Worm (Caenorhabditis elegans): ENCODE results near the gene F54D5.9.

F54D5.9 gene

ce11 chrII:11578327-11578726 is 33.7 kb upstream of the F54D5.9 start, which contains the start of gene smc-6:
TSS of gene smc-6 (plus strand) at chrII:11578716.
- TF ChIP-seq mep-1 (tag; optimal IDR thresholded peaks at IDR 0.05) (peak; percentile 32), lin-13 (tag; optimal IDR thresholded peaks at IDR 0.05) (no peak)

- TF ChIP-seq nhr-76 (tag; optimal IDR thresholded peaks at IDR 0.05) (no peak), snpc-4 (tag; optimal IDR thresholded peaks at IDR 0.05) (no peak), lin-13 (tag; optimal IDR thresholded peaks at IDR 0.05) (no peak), pha-4 (tag; optimal IDR thresholded peaks at IDR 0.05) (no peak), lsy-2 (tag; optimal IDR thresholded peaks at IDR 0.05) (no peak), sptf-1 (tag; optimal IDR thresholded peaks at IDR 0.05) (no peak), elt-3 (tag; optimal IDR thresholded peaks at IDR 0.05) (no peak), hlh-1 (tag; optimal IDR thresholded peaks at IDR 0.05) (no peak), nhr-237 (tag; optimal IDR thresholded peaks at IDR 0.05) (no peak), M03D4.4 (tag; optimal IDR thresholded peaks at IDR 0.05) (no peak), lin-32 (GFP tag; optimal IDR thresholded peaks at IDR 0.05) (no peak), tbx-8 (GFP tag; optimal IDR thresholded peaks at IDR 0.05) (no peak), nhr-28 (tag; optimal IDR thresholded peaks at IDR 0.05) (no peak), sem-2 (GFP tag; optimal IDR thresholded peaks at IDR 0.05) (no peak), unc-62 (GFP tag; optimal IDR thresholded peaks at IDR 0.05) (no peak), drap-1 (GFP tag; optimal IDR thresholded peaks at IDR 0.05) (no peak), zip-8 (tag; optimal IDR thresholded peaks at IDR 0.05) (no peak), ceh-83 (GFP tag; optimal IDR thresholded peaks at IDR 0.05) (no peak), ztf-11 (tag; optimal IDR thresholded peaks at IDR 0.05) (no peak), unc-120 (tag; optimal IDR thresholded peaks at IDR 0.05; ENCODE audit: poor library complexity, severe bottlenecking) (no peak)
These were observed 33.2 kb upstream of the F54D5.9 start for ce11 chrII:11577861-11578260.

ce11 chrII:11577397-11577796 is 32.8 kb upstream of the F54D5.9 start, which contains the start of gene pcs-1:
TSS of gene pcs-1 (minus strand) at chrII:11577740.
- no peak for TF ChIP-seq pha-4 (tag; optimal IDR thresholded peaks at IDR 0.05)
- no peak for TF ChIP-seq tbx-8 (GFP tag; optimal IDR thresholded peaks at IDR 0.05)
- TF ChIP-seq hlh-1 (tag; optimal IDR thresholded peaks at IDR 0.05): peak; percentile 20

ce11 chrII:11572944-11573343 is 28.3 kb upstream of the F54D5.9 start, which contains the start of gene F54D5.2:
TSS of gene F54D5.2 (plus strand) at chrII:11573180.
- TF ChIP-seq lsy-2 (tag; optimal IDR thresholded peaks at IDR 0.05) (no peak), sem-2 (GFP tag; optimal IDR thresholded peaks at IDR 0.05) (no peak), mep-1 (tag; optimal IDR thresholded peaks at IDR 0.05) (no peak), ceh-83 (GFP tag; optimal IDR thresholded peaks at IDR 0.05) (no peak), M03D4.4 (tag; optimal IDR thresholded peaks at IDR 0.05) (no peak), unc-62 (GFP tag; optimal IDR thresholded peaks at IDR 0.05) (no peak), zip-8 (tag; optimal IDR thresholded peaks at IDR 0.05) (no peak), hlh-1 (tag; optimal IDR thresholded peaks at IDR 0.05) (no peak), unc-120 (tag; optimal IDR thresholded peaks at IDR 0.05; ENCODE audit: poor library complexity, severe bottlenecking) (no peak), nhr-28 (tag; optimal IDR thresholded peaks at IDR 0.05) (no peak), ztf-11 (tag; optimal IDR thresholded peaks at IDR 0.05) (no peak), unc-39 (tag; optimal IDR thresholded peaks at IDR 0.05) (no peak), tbx-8 (GFP tag; optimal IDR thresholded peaks at IDR 0.05) (no peak), nhr-2 (tag; optimal IDR thresholded peaks at IDR 0.05) (no peak), nhr-12 (tag; optimal IDR thresholded peaks at IDR 0.05) (no peak), ceh-39 (tag; optimal IDR thresholded peaks at IDR 0.05) (no peak)

ce11 chrII:11571260-11571854 is 26.7 kb upstream of the F54D5.9 start, which contains the start of gene F54D5.3:
TSS of gene F54D5.3 (plus strand) at chrII:11571805.
- TF ChIP-seq zip-8 (tag; optimal IDR thresholded peaks at IDR 0.05) (peak; percentile 98), cnd-1 (tag; optimal IDR thresholded peaks at IDR 0.05) (no peak)

- TF ChIP-seq nhr-2 (tag; optimal IDR thresholded peaks at IDR 0.05) (no peak), zip-8 (tag; optimal IDR thresholded peaks at IDR 0.05) (no peak), unc-39 (tag; optimal IDR thresholded peaks at IDR 0.05) (no peak), elt-3 (tag; optimal IDR thresholded peaks at IDR 0.05) (no peak), ceh-83 (GFP tag; optimal IDR thresholded peaks at IDR 0.05) (no peak), nhr-237 (tag; optimal IDR thresholded peaks at IDR 0.05) (no peak), lsy-2 (tag; optimal IDR thresholded peaks at IDR 0.05) (no peak), sptf-1 (tag; optimal IDR thresholded peaks at IDR 0.05) (no peak), elt-1 (tag; optimal IDR thresholded peaks at IDR 0.05; ENCODE audit: borderline replicate concordance, insufficient read depth) (no peak), nhr-28 (tag; optimal IDR thresholded peaks at IDR 0.05) (no peak), ceh-43 (GFP tag; optimal IDR thresholded peaks at IDR 0.05) (no peak)
These were observed 24.7 kb upstream of the F54D5.9 start, which contains the start of the genes F54D5.23 and F54D5.4 for ce11 chrII:11569213-11569868. TSS of gene F54D5.23 (minus strand) at chrII:11569287. TSS of gene F54D5.4 (plus strand) at chrII:11569818.
